Worm (Caenorhabditis elegans): ENCODE data around the gene B0222.1.

The B0222.1 gene

DNA sequence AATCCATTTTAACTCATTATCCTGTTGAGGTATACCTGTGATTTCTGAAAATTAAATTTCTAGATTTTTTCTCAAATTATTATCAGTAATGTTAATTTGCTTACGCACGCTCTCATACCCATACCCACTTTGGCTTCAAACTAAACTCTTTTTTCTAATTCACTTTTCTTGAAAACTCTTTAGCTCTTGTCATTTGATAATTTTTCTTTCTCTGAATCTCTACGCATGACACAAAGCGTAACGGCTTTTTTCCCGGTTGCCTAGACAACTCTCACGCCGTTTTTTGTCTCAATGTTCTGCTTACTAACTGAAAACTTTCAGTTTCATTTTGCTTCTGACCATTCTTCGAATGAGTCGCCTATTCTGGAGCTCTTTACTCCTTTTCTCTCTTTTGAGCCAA, at the start of gene B0222.1:
TSS of gene B0222.1 (plus strand) at position 306 of the 400 bp plus-strand sequence.
- TF ChIP-seq unc-62 (GFP tag; optimal IDR thresholded peaks at IDR 0.05) = no peak

DNA sequence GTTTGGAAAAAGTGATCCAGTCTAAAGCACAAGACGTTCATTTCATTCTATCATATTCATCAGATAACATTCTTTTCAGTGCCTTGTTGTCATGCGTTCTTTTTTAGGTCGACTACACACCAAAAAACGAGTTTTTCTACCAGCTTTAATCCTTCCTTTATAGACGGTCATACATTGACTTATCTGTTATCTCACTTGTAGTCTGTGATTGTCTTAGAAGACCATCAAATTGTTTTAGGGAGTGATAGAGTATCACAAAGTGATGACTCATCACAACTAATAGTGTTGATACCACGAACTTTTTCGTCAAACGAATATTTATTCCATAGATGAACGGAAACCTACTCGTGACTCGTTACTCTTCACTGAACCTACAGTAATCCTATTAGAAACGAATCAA, 48.2 kb upstream of the B0222.1 start:
- no peak for TF ChIP-seq unc-62 (GFP tag; optimal IDR thresholded peaks at IDR 0.05)

DNA sequence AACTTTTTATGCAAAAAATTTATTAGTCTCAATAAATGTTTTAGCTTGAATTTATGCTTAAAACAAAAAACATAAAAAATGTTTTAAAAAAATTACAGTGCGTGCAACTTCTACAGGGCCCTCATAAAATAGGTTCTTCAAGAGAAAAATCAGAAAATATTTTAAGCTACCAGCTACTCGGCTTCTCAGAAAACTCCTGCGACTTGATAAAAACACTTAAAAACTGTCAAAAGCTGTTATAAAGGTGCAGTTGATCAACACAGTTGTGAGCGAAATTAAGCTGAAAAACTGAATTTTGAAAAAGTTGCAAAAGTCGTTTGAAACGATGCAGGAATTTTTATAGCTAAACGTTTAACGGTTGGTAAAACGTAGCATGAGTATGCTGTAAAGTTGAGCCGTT, 45.3 kb upstream of the B0222.1 start:
- no peak for TF ChIP-seq unc-62 (GFP tag; optimal IDR thresholded peaks at IDR 0.05)

DNA sequence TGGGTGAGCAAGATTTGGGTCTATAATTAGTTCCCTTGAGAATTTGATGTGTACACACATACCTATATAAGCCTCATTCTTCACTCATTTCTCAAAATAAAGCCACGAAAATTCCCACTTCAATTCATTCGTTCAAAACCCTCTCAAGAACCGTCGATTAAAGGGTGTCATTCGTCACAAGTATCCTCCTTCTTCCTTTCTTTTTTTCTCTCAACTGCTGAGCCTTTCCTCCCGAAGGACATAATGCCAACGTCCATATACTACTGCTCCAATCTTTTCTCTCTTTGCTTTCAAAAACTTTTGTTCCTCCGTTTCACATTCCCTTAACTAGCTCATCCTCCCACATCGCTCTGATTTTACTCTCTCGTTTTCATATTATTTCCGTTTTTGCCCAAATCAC, 41.8 kb upstream of the B0222.1 start, which contains the start of gene T27E4.1:
TSS of gene T27E4.1 (plus strand) at position 137 of the 400 bp plus-strand sequence.
- no peak for TF ChIP-seq unc-62 (GFP tag; optimal IDR thresholded peaks at IDR 0.05)

DNA sequence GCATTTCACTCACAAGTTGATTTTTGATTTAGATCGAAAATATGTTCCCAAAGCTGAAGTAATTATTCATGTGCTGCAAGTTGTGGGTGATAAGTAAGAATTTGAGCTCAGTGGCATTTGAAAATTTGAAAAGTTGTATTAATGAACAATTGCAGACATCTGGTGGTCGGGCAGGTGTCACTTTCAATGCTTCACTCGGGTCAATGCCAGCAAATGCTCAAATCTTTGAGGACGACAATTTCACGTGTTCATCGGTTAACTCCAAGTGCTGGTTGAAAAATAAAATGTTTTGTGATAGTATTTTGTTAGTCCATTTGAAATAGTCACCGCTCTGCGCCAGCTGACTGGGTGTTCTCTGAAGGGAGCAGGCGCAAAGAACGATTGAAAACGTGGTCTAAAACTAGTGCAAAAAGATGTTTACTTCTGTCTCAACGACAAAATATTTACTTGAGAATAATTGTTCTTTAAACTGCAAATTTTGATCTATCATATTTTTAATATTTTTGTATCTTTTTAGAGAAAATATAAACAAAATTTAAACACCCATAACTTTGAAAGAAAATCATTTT, 39.9 kb upstream of the B0222.1 start:
- no peak for TF ChIP-seq unc-62 (GFP tag; optimal IDR thresholded peaks at IDR 0.05)

DNA sequence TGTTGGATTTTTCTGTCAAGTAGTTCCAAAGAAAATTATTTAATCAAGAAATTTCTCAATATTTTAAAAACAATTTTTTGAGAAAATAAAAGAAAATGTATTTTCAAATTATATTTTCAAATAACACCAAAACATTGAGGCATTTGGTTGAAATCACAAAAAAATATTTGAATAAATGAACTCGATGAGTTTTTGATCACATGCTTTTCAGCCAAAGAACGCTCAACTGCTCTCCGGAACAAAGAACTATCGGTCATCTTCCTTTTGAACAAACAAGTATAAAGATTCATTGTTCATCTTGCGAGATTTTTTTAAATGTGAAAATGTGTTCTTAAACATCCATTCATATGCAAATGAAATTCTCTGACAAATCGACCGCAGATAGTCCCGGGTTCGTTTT, 39.1 kb upstream of the B0222.1 start:
- no peak for TF ChIP-seq unc-62 (GFP tag; optimal IDR thresholded peaks at IDR 0.05)

DNA sequence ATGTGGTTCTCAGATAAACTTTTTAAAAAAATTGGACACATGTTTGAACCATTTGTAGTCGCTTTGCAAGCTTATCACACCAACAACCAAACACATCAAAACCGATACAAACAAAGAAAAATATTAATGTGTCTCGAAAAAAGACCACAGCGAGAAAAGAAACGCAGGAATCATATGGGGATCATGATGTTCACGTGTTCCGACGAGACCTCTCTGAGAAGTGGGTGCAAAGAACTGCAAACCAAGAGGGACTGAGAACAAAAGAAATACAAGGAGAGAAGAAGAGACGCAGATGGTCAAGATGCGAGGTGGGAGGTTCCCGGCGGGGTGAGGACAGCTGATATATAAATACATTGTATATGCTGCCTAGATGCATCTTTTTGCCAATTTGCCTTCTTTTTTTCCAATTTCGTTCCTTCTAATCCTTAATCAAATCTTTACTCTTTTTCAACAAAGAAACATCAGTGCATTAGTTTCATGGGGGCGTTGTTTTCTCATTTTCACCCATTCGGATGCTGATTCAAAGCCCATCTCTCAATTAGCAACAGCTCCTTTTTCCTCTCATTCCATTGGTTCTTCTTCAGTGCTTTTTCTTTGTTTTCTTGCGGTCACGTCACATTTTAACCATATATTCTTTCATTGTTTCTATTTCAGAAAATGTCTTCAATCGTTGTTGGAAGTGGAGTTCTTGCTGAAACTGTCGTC, 38.3 kb upstream of the B0222.1 start, which contains the start of gene F21C10.10:
TSS of gene F21C10.10 (plus strand) at position 655 of the 705 bp plus-strand sequence.
- TF ChIP-seq unc-62 (GFP tag; optimal IDR thresholded peaks at IDR 0.05) = no peak

DNA sequence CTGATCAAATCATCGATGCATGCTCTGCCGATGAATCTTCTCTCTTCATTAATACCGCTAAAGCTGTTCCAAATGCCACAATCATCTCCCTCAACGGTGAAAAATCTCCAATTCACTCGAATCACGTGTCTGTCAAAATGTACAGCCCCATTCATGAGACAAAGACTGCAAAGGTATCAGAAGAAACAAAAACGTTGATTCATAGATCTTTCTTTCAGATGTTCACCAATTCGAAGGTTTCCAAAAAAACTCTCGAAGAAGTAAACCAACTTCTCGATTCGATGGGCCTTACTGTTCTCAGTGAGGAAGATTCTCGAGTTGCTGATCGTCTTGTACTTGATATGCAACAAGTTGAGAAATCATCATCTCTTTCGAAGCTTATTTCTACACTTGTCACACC, 37.4 kb upstream of the B0222.1 start:
- no peak for TF ChIP-seq unc-62 (GFP tag; optimal IDR thresholded peaks at IDR 0.05)

DNA sequence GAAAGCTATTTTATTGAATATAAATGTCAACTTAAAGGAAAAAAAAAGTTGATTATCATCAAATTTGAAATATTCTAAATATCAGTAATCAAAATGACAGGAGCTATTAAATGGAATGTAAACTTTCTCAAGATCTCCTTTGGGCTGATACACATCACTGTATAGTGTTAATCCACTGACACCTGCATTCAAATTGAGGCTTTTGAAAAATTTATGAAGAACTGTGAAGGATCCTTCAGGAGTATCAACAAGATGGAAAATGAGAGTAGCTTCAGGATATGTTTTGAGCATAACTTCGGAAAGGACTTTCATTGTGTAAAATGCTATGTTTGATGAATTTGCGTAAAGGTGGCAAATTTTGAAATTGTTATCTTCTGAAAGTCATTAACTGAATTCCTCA, 36.8 kb upstream of the B0222.1 start:
- TF ChIP-seq unc-62 (GFP tag; optimal IDR thresholded peaks at IDR 0.05) = no peak

DNA sequence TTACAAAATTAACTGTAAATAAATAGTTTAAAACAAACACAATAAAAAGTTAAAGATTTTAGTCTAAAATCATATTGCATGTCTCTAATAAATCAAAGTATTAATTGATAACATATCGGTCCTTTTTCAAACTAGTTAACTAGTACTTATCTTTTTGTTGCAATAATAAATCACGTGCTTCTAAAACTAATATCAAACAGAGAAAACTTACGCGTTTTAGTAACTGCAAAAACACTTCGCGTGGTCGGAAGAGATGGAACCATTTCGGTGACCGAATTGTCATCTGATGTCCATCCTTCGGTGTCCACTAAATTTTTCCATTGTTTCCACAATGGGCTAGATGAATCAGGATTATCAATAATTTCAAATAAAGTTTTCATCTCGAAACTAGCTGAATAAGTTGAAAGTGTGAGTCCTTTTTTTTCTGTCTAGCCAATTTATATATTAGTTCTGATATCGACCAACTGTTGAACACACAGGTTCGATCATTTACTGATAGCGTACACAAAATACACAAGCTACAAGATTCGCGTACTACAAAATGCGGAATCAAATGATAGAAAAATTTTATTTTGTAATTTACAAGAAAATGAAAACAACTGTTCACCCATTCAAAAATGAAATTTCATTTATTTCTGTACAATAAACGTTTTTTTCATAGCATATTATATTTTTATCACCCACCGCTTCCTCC, 35.6 kb upstream of the B0222.1 start, which contains the start of gene F21C10.9:
TSS of gene F21C10.9 (minus strand) at position 417 of the 694 bp plus-strand sequence.
- TF ChIP-seq unc-62 (GFP tag; optimal IDR thresholded peaks at IDR 0.05) = no peak

DNA sequence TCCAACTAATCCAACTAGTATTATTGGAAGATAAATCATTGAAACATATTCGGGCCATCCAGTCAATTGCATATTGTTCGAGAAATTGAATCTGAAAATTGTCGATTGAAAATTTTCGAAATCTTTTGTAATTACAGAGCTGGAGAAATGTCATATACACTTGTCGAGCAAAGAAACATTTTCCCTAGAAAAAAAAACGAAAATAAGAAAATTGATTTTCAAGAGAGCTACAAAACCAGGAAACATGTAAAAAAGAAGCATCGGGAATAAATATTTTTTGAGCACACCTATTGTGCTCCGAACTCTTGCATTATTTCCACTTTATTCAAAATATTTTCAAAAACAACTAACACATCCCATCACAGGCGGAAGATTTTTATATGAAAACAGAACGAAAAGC, 33.0 kb upstream of the B0222.1 start, which contains the start of gene frpr-6:
TSS of gene frpr-6 (minus strand) at position 101 of the 400 bp plus-strand sequence.
- TF ChIP-seq unc-62 (GFP tag; optimal IDR thresholded peaks at IDR 0.05) = no peak

DNA sequence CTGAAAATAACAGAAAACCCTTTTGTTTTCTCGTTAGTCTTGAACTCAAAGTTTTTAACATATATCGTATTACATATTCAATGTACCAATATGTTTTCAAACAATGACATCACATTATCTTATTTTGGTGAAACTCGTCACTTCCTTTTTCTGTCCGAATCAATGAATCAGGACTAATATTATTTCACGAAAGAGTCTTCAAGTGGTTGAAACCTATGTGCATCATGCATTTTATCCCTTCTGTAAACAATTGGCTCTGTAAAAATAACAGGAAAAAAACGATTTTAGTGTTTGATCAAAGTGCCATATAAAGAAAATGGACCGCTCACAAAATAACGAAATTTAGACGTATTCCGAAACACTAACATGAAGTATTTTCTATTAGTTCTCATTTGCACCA, 25.8 kb upstream of the B0222.1 start, which contains the start of gene F21C10.18:
TSS of gene F21C10.18 (plus strand) at position 301 of the 400 bp plus-strand sequence.
- TF ChIP-seq unc-62 (GFP tag; optimal IDR thresholded peaks at IDR 0.05) = no peak

DNA sequence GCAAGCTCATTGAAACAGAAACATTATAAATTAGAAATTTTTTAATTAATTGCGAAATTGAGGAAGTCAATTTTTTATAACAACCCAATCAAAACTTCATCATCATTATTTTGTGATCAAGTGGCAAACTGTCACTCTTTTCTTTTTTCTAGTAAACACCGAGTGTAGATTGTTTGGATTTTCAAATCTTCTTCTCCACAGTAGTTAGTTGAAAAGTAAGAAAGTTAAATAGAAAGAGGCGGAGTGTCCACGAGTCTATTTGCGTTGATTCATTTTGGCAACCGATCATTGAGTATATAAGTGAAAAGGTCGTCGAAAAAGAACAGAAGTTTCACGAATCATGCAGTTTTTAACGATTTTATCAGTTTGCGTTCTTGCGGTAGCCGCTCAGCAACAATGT, 24.8 kb upstream of the B0222.1 start, which contains the start of gene pqn-31:
TSS of gene pqn-31 (plus strand) at position 301 of the 400 bp plus-strand sequence.
- TF ChIP-seq unc-62 (GFP tag; optimal IDR thresholded peaks at IDR 0.05) = no peak

DNA sequence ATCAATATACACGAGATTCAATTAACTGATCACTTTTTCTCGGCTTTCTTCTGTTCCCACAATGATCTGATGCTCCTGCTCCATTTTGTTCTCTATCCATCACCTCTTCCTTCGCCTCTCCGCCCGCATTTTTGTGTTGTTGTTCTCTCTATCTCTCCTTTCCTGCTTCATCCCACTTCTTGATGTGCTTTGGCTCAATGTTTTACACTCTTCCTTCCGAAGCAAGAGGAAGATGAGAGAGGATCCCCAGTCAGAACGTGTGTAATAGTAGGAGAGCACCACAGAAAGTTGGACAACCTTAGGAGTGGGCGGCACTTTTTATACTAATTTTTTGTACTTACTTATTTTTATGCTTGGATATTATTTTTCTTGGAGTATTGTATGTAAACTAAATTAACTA, 22.1 kb upstream of the B0222.1 start:
- TF ChIP-seq unc-62 (GFP tag; optimal IDR thresholded peaks at IDR 0.05) = no peak

DNA sequence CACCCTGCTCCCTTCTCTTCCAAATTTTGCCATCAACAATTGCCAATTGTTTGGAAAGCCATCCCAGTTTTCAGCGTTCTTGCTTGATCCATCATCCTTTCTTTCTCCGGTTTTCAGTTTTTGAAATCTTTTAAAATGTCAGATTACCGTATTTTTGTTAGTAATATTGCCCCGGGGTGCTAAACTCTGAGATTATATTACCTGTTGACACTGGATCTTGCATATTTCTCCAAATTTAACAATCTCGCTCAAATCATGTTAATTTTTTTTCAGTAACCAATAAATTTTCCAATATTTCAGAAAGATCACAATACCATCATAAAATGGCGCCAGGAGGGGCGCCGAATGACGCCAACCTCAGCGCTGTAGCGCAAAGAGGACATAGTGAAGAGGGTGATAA, 21.6 kb upstream of the B0222.1 start, which contains the start of gene F21C10.7:
TSS of gene F21C10.7 (plus strand) at position 301 of the 400 bp plus-strand sequence.
- TF ChIP-seq unc-62 (GFP tag; optimal IDR thresholded peaks at IDR 0.05) = no peak

DNA sequence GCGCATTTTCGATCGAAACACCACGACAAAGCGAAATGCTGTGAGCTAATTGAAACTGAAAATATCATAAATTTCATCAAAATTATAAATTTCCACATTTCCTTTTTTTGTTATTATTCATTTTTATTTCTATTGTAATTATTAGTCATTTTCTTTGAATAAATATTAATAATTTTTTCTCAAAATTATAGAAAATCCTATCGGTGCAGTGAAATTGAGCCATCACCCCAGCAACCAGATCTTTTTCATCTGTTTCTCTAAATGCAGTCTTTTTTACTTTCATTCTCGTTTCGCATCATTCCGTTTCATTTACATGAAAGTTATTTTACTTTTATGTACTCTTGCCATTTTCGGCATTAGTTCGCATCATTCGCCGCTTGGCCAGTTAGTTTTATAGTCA, 12.1 kb upstream of the B0222.1 start, which contains the start of gene F21C10.13:
TSS of gene F21C10.13 (plus strand) at position 301 of the 400 bp plus-strand sequence.
- TF ChIP-seq unc-62 (GFP tag; optimal IDR thresholded peaks at IDR 0.05) = no peak

Measured in whole organism, dauer.